Fruit fly (Drosophila melanogaster) whole organism, wandering third instar larva: ENCODE data around the gene CG18301.

Source experiments
- Abd-B ChIP-seq: fragments of >200 bp; optimal IDR thresholded peaks from 2 replicates; lab custom pipeline; 2017; ENCODE audit warnings: missing biosample characterization, missing genetic modification characterization
- CrebA ChIP-seq: fragments of 200-800 bp; sonication (Bioruptor generic); optimal IDR thresholded peaks from 2 replicates; lab custom pipeline; 2016; ENCODE audit warnings: missing biosample characterization, mild to moderate bottlenecking, missing genetic modification characterization, borderline replicate concordance
- Dfd ChIP-seq: fragments of >200 bp; optimal IDR thresholded peaks from 2 replicates; lab custom pipeline; 2017; ENCODE audit warnings: missing biosample characterization, missing genetic modification characterization
- Dif ChIP-seq: fragments of 200-275, 200-300 bp; sonication (Bioruptor generic); optimal IDR thresholded peaks from 2 replicates; lab custom pipeline; 2018; ENCODE audit warnings: missing biosample characterization, missing genetic modification characterization; ENCODE audit not compliant: partially characterized antibody
- HLH106 ChIP-seq: fragments of 200-800 bp; optimal IDR thresholded peaks from 3 replicates; lab custom pipeline; 2019; ENCODE audit warnings: missing biosample characterization, mild to moderate bottlenecking, missing genetic modification characterization, moderate library complexity
- Hnf4 ChIP-seq: fragments of 200-800 bp; sonication (Bioruptor generic); optimal IDR thresholded peaks from 2 replicates; lab custom pipeline; 2016; ENCODE audit warnings: missing biosample characterization, mild to moderate bottlenecking, missing genetic modification characterization
- Hr78 ChIP-seq: fragments of >200 bp; optimal IDR thresholded peaks from 2 replicates; lab custom pipeline; 2017; ENCODE audit warnings: missing biosample characterization, missing genetic modification characterization
- Hr83 ChIP-seq: fragments of 200-300 bp; sonication (Bioruptor generic); optimal IDR thresholded peaks from 2 replicates; lab custom pipeline; 2016; ENCODE audit warnings: missing biosample characterization, mild to moderate bottlenecking, missing genetic modification characterization, moderate library complexity; ENCODE audit not compliant: poor library complexity, severe bottlenecking
- Jra ChIP-seq: sonication (Bioruptor generic); optimal IDR thresholded peaks from 2 replicates; lab custom pipeline; 2016; ENCODE audit warnings: missing biosample characterization, missing genetic modification characterization
- Mio ChIP-seq: sonication (Bioruptor generic); optimal IDR thresholded peaks from 2 replicates; lab custom pipeline; 2016; ENCODE audit warnings: missing biosample characterization, missing genetic modification characterization
- Myc ChIP-seq: fragments of >200 bp; optimal IDR thresholded peaks from 2 replicates; lab custom pipeline; 2017
- N ChIP-seq: fragments of >200 bp; optimal IDR thresholded peaks from 2 replicates; lab custom pipeline; 2018; ENCODE audit warnings: missing biosample characterization, missing external identifiers, missing genetic modification characterization
- OdsH ChIP-seq: fragments of 200-800 bp; sonication (Bioruptor generic); optimal IDR thresholded peaks from 2 replicates; lab custom pipeline; 2016; ENCODE audit warnings: missing biosample characterization, mild to moderate bottlenecking, missing genetic modification characterization
- Rel ChIP-seq, 2 experiments: fragments of 200-800 bp; sonication (Bioruptor generic) in 1 of 2; optimal IDR thresholded peaks; 2 replicates in 1 of 2; 3 replicates in 1 of 2; lab custom pipeline; 2016 to 2019; ENCODE audit warnings: mild to moderate bottlenecking in 2 of 2, missing biosample characterization in 2 of 2, missing genetic modification characterization in 2 of 2, moderate library complexity in 1 of 2
- Sp1 ChIP-seq: fragments of 200-800 bp; sonication (Bioruptor generic); optimal IDR thresholded peaks from 3 replicates; lab custom pipeline; 2019; ENCODE audit warnings: missing biosample characterization, mild to moderate bottlenecking, missing genetic modification characterization, moderate library complexity
- Vsx2 ChIP-seq: fragments of 200-300, 225-300 bp; sonication (Bioruptor generic); optimal IDR thresholded peaks from 2 replicates; lab custom pipeline; 2018; ENCODE audit warnings: missing biosample characterization, missing genetic modification characterization; ENCODE audit not compliant: partially characterized antibody
- dl ChIP-seq, 2 experiments: fragments of 175-275, 200-275 bp in 1 of 2; fragments of 200-275 bp in 1 of 2; sonication (Bioruptor generic); optimal IDR thresholded peaks; lab custom pipeline; 2018; ENCODE audit warnings: mild to moderate bottlenecking in 2 of 2, missing biosample characterization in 2 of 2, missing genetic modification characterization in 2 of 2, moderate library complexity in 2 of 2; ENCODE audit not compliant: partially characterized antibody in 2 of 2, insufficient read depth in 1 of 2
- dmrt93B ChIP-seq: fragments of 200-800 bp; sonication (Bioruptor generic); optimal IDR thresholded peaks from 2 replicates; lab custom pipeline; 2018; ENCODE audit warnings: missing biosample characterization, mild to moderate bottlenecking, missing genetic modification characterization
- dsf ChIP-seq: sonication (Bioruptor generic); optimal IDR thresholded peaks from 2 replicates; lab custom pipeline; 2016; ENCODE audit warnings: missing biosample characterization, missing genetic modification characterization, borderline replicate concordance
- ey ChIP-seq: fragments of 200-800 bp; sonication (Bioruptor generic); optimal IDR thresholded peaks from 2 replicates; lab custom pipeline; 2016; ENCODE audit warnings: missing biosample characterization, missing genetic modification characterization
- foxo ChIP-seq, 2 experiments: fragments of 200-800 bp; sonication (Bioruptor generic); optimal IDR thresholded peaks; 2 replicates in 1 of 2; 3 replicates in 1 of 2; lab custom pipeline; 2016 to 2017; ENCODE audit warnings: missing biosample characterization in 2 of 2, missing genetic modification characterization in 2 of 2
- fru ChIP-seq: fragments of 200-800 bp; sonication (Bioruptor generic); optimal IDR thresholded peaks from 3 replicates; lab custom pipeline; 2016; ENCODE audit warnings: missing biosample characterization, mild to moderate bottlenecking, missing genetic modification characterization
- h ChIP-seq: fragments of 200-800 bp; sonication (Bioruptor generic); optimal IDR thresholded peaks from 3 replicates; lab custom pipeline; 2016; ENCODE audit warnings: missing biosample characterization, mild to moderate bottlenecking, missing genetic modification characterization
- jim ChIP-seq: fragments of 175-275, 200-325 bp; sonication (Bioruptor generic); optimal IDR thresholded peaks from 2 replicates; lab custom pipeline; 2016; ENCODE audit warnings: missing biosample characterization, mild to moderate bottlenecking, missing genetic modification characterization
- lola ChIP-seq: fragments of >200 bp; optimal IDR thresholded peaks from 2 replicates; lab custom pipeline; 2017; ENCODE audit warnings: missing biosample characterization, missing genetic modification characterization
- pan ChIP-seq: fragments of >200 bp; optimal IDR thresholded peaks from 2 replicates; lab custom pipeline; 2017
- psq ChIP-seq: fragments of 200-800 bp; sonication (Bioruptor generic); optimal IDR thresholded peaks from 3 replicates; lab custom pipeline; 2017; ENCODE audit warnings: missing biosample characterization, mild to moderate bottlenecking, missing genetic modification characterization, moderate library complexity
- rgr ChIP-seq: fragments of 200-800 bp; sonication (Bioruptor generic); optimal IDR thresholded peaks from 3 replicates; lab custom pipeline; 2016; ENCODE audit warnings: missing biosample characterization, mild to moderate bottlenecking, missing genetic modification characterization
- sv ChIP-seq: fragments of 200-800 bp; sonication (Bioruptor generic); optimal IDR thresholded peaks from 3 replicates; lab custom pipeline; 2016; ENCODE audit warnings: missing biosample characterization, missing genetic modification characterization
- tai ChIP-seq: sonication (Bioruptor generic); optimal IDR thresholded peaks from 2 replicates; lab custom pipeline; 2016; ENCODE audit warnings: missing biosample characterization, missing genetic modification characterization
- woc ChIP-seq: sonication (Bioruptor generic); optimal IDR thresholded peaks from 2 replicates; lab custom pipeline; 2016; ENCODE audit warnings: missing biosample characterization, mild to moderate bottlenecking, missing genetic modification characterization

The CG18301 gene

DNA sequence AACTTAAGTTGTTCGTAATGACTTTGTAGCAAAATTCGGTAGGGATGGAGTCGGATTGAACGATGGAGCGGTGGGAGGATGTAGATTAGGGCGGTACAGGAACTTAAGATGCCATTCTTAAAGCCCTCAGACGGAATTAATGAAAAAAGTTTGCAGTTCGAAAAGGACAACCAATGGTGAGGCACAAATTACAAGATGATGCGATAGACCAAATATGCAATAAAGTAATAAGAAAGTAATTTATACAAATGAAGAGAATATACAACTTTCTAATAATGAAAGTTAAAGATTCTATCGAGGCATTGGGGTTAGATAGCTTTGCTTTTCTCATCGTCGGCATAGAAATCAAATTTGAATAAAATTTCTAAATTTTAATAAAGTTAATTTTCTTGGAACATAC lies 35.3 kb downstream of the CG18301 start, which contains the start of gene CG6138:
TSS of gene CG6138 (plus strand) at position 301 of the 400 bp plus-strand sequence.
- no peak for TF ChIP-seq Abd-B (GFP tag; lab: Kevin White, UChicago)
- TF ChIP-seq pan (lab: Kevin White, UChicago), result no peak
- TF ChIP-seq Myc (lab: Kevin White, UChicago), result no peak
- no peak for TF ChIP-seq Mio (GFP tag; lab: Kevin White, UChicago)
- no peak for TF ChIP-seq foxo (GFP tag; optimal IDR thresholded peaks at IDR 0.05; lab: Kevin White, UChicago)
- no peak for TF ChIP-seq CrebA (GFP tag; lab: Kevin White, UChicago)
- no peak for TF ChIP-seq dsf
- no peak for TF ChIP-seq Hr78 (GFP tag; lab: Kevin White, UChicago)
- no peak for TF ChIP-seq sv (GFP tag; lab: Kevin White, UChicago)
- TF ChIP-seq psq (GFP tag; lab: Kevin White, UChicago), result no peak
- TF ChIP-seq woc (GFP tag; lab: Kevin White, UChicago), result no peak
- TF ChIP-seq Dif (GFP tag; lab: Kevin White, UChicago), result no peak
- no peak for TF ChIP-seq ey (GFP tag; lab: Kevin White, UChicago)
- TF ChIP-seq OdsH (GFP tag; lab: Kevin White, UChicago), result no peak
- TF ChIP-seq Sp1 (GFP tag; lab: Kevin White, UChicago), result no peak
- no peak for TF ChIP-seq dmrt93B
- TF ChIP-seq, all 38 proteins: peak for 0

DNA sequence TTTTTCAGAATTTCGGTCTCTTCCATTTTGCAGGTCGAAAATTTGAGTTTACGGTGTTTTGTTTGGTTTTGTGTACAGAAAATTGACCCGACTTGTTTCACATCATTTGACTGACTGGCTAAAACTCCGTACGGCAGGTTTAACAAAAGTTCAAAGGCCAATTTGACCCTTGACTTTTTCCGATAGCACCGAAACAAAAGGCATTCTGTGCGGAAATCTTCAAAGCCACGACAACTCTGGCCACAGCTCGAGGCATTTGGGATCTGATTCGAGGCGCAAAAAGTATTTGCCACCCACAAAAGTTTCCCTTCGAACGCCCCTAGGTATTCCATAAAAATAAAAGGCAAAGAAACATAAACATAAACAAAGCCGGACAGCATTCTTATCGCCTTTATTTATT lies 46.1 kb downstream of the CG18301 start, which contains the start of gene w-cup:
TSS of gene w-cup (minus strand) at position 101 of the 400 bp plus-strand sequence.
- TF ChIP-seq dl (GFP tag; optimal IDR thresholded peaks at IDR 0.05; lab: Kevin White, UChicago; ENCODE audit: insufficient read depth in 1 of 2, partially characterized antibody in 2 of 2) (no peak), jim (GFP tag; lab: Kevin White, UChicago) (no peak), Mio (GFP tag; lab: Kevin White, UChicago) (no peak), lola (GFP tag; lab: Kevin White, UChicago) (no peak), Vsx2 (GFP tag; lab: Kevin White, UChicago) (no peak), N (no peak)

DNA sequence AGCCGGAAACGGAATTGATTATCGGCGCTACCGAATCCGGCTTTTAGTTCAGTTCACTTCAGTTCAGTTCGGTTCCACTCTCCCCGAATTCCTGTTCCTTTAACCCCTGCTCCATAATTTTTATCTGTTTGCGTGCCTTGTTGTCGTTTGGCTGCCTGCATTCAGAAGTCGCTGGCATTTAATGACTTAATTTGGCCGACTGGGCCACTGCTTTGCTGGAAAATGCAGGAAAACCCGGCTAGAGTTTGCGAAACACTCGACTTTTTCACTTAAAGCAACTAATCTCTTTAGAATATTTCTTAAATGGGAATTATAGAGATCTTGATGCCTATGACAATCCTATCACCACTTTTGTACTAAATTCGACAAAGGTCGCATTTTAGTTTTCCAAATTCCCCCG lies 47.8 kb downstream of the CG18301 start, which contains the start of gene CG34160:
TSS of gene CG34160 (plus strand) at position 301 of the 400 bp plus-strand sequence.
- TF ChIP-seq rgr (GFP tag; lab: Kevin White, UChicago), result no peak
- no peak for TF ChIP-seq tai (GFP tag; lab: Kevin White, UChicago)
- no peak for TF ChIP-seq OdsH (GFP tag; lab: Kevin White, UChicago)
- no peak for TF ChIP-seq Dfd (GFP tag; lab: Kevin White, UChicago)
- no peak for TF ChIP-seq psq (GFP tag; lab: Kevin White, UChicago)
- no peak for TF ChIP-seq sv (GFP tag; lab: Kevin White, UChicago)
- TF ChIP-seq HLH106 (tag; lab: Kevin White, UChicago), result no peak
- no peak for TF ChIP-seq Mio (GFP tag; lab: Kevin White, UChicago)
- TF ChIP-seq h (GFP tag; lab: Kevin White, UChicago), result no peak
- TF ChIP-seq jim (GFP tag; lab: Kevin White, UChicago), result no peak
- no peak for TF ChIP-seq Rel (GFP tag; optimal IDR thresholded peaks at IDR 0.05; lab: Kevin White, UChicago)
- no peak for TF ChIP-seq Rel (tag; optimal IDR thresholded peaks at IDR 0.05; lab: Kevin White, UChicago)
- TF ChIP-seq pan (lab: Kevin White, UChicago), result no peak
- no peak for TF ChIP-seq Hnf4
- no peak for TF ChIP-seq Hr83
- TF ChIP-seq Jra (GFP tag; lab: Kevin White, UChicago), result no peak

DNA sequence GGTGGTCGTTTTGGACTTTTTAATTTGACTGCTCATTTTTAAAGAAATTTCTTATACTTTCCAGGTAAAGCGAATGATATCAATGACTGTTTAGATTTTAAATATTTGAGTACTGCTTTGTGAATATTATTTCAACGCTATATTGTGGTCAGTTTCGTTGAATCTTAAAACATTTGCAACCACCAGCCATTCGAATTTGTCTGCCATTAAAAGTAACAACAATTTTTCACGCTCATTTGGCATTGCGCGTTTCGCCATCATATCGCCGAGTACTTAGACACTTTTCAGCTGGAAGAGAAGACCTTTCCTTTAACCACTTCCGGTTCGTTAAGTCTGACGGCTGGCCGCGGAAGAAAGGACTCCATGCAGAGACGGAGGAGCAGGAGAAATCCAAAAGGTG lies 50.0 kb downstream of the CG18301 start, which contains the start of gene CG34161:
TSS of gene CG34161 (minus strand) at position 101 of the 400 bp plus-strand sequence.
- TF ChIP-seq Dif (GFP tag; lab: Kevin White, UChicago) (no peak), CrebA (GFP tag; lab: Kevin White, UChicago) (no peak), lola (GFP tag; lab: Kevin White, UChicago) (no peak), Vsx2 (GFP tag; lab: Kevin White, UChicago) (no peak), dmrt93B (no peak), sv (GFP tag; lab: Kevin White, UChicago) (no peak), dsf (no peak), woc (GFP tag; lab: Kevin White, UChicago) (no peak), foxo (GFP tag; optimal IDR thresholded peaks at IDR 0.05; lab: Kevin White, UChicago) (no peak), Hr83 (no peak), dl (GFP tag; optimal IDR thresholded peaks at IDR 0.05; lab: Kevin White, UChicago; ENCODE audit: insufficient read depth in 1 of 2, partially characterized antibody in 2 of 2) (no peak), Sp1 (GFP tag; lab: Kevin White, UChicago) (no peak), ey (GFP tag; lab: Kevin White, UChicago) (no peak), fru (GFP tag; lab: Kevin White, UChicago) (no peak)
